Worm (Caenorhabditis elegans): ENCODE measurements around the gene fbxa-25.

fbxa-25 gene

DNA sequence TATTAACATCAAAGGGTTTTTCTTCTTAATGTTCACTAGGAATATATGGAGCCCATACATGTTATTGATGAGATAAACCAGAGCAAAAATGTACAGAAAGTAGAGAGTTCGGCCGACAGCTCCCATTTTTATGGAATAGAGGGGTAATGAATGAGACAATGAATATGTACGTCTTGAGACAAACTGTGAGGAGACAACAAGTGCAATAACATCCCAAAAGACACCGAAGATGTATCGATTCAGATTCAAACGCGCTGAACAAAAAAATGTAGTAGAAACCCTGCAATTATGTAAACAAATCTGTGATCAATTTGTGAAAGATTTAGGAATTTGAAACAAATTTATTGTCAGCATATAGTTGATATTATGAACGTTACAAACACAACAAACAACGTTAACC, 2.2 kb downstream of the fbxa-25 start:
- TF ChIP-seq ztf-22 (GFP tag; optimal IDR thresholded peaks at IDR 0.05) (no peak), ets-4 (GFP tag; optimal IDR thresholded peaks at IDR 0.05) (no peak), K12H6.12 (tag; optimal IDR thresholded peaks at IDR 0.05) (no peak), zim-3 (tag; optimal IDR thresholded peaks at IDR 0.05) (no peak), ceh-79 (tag; optimal IDR thresholded peaks at IDR 0.05) (no peak)

DNA sequence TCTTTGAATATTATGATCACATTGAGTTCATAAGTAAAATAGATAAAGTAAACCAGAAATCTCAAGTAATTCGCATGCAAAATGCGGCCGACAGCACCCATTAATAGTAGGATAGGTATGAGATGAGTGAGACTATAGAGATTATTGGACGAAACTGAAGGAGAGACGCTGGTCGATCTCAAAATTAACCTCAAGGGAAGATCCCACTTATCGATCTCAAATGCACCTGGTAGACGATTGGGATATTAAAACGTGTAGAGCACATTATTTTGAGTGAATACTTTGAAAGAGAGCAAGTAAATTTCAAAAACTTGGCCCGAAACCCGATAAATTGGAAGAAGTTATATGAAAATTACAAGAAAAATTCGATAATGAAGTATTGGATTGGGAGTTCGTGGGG, 3.6 kb downstream of the fbxa-25 start, which contains the start of gene Y82E9BL.6:
Gene Y82E9BL.6, minus strand, starts transcription at position 101 of the 400 bp plus-strand sequence.
- TF ChIP-seq ceh-27 (GFP tag; optimal IDR thresholded peaks at IDR 0.05) (no peak), lin-54 (GFP tag; optimal IDR thresholded peaks at IDR 0.05) (no peak), lin-35 (GFP tag; optimal IDR thresholded peaks at IDR 0.05) (no peak)

DNA sequence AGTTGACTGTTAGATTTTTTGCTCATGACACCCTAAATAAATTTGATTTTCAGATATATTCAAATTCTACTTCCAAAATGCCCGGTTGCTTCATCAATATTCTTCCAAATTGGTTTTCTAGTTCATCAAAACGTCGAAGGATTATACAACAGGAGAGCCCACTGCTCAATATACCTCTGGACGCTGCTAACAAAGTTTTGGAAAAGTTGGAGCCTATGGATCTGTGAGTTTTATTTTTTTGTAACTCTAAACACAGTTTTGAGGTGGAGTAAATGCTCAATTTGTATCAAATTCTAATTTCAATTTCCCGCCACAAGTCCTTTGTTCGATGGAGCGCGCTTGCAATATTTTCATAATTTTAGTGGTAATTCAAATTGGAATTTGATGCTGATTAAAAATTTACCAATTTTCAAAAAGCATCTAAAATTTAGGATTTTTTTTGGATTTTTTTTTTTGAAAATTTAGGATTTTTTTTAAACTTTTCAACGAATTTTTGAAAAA, 6.3 kb downstream of the fbxa-25 start, which contains the start of gene fbxa-27:
Gene fbxa-27, plus strand, starts transcription at position 51 of the 501 bp plus-strand sequence.
- TF ChIP-seq hsf-1 (GFP tag; IDR thresholded peaks at IDR 0.05) (no peak), snpc-1.3 (tag; optimal IDR thresholded peaks at IDR 0.05; ENCODE audit: insufficient read depth) (no peak), let-526 (GFP tag; IDR thresholded peaks at IDR 0.05) (no peak), ztf-28 (GFP tag; IDR thresholded peaks at IDR 0.05) (no peak), tbp1 (GFP tag; optimal IDR thresholded peaks at IDR 0.05) (no peak), zfh-2 (GFP tag; conservative IDR thresholded peaks at IDR 0.05) (no peak), gei-17 (GFP tag; optimal IDR thresholded peaks at IDR 0.05) (no peak), K11D2.4 (GFP tag; IDR thresholded peaks at IDR 0.05) (no peak), lin-40 (tag; optimal IDR thresholded peaks at IDR 0.05) (no peak), lin-35 (GFP tag; optimal IDR thresholded peaks at IDR 0.05) (no peak), ccch-3 (GFP tag; optimal IDR thresholded peaks at IDR 0.05) (no peak), Y67H2A.10 (GFP tag; conservative IDR thresholded peaks at IDR 0.05) (no peak), egl-18 (GFP tag; IDR thresholded peaks at IDR 0.05) (no peak), B0019.2 (GFP tag; conservative IDR thresholded peaks at IDR 0.05) (no peak), F33H1.4 (GFP tag; IDR thresholded peaks at IDR 0.05) (no peak), Y79H2A.3 (GFP tag; conservative IDR thresholded peaks at IDR 0.05) (no peak)

DNA sequence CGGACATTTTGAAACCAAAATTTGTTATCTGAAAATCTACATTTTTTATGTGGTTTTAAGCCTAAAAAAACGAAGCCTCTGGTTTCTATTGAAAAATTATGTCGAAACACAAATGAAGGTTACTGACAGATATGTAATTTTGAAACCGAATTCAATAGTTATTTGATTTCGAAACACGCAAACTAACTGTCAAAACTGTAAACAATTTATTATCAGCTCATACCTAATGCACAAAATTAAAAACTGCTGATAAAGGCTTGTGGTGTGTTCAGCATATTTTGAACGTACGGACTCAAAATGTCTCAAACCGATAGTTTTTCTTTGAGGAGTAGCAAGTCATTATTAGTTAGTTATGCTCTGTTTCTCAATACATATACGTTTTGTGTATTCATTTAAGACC, 6.8 kb downstream of the fbxa-25 start, which contains the start of gene fbxa-26:
Gene fbxa-26, minus strand, starts transcription at position 35 of the 400 bp plus-strand sequence.
- TF ChIP-seq unc-62 (GFP tag; optimal IDR thresholded peaks at IDR 0.05) (peak; percentile 0), cebp-1 (GFP tag; IDR thresholded peaks at IDR 0.05) (peak; percentile 55; the same call in 1 of the 2 replicates), cebp-1 (tag; optimal IDR thresholded peaks at IDR 0.05) (peak; percentile 70), nhr-179 (tag; optimal IDR thresholded peaks at IDR 0.05) (no peak), nhr-80 (tag; optimal IDR thresholded peaks at IDR 0.05) (peak; percentile 55)

DNA sequence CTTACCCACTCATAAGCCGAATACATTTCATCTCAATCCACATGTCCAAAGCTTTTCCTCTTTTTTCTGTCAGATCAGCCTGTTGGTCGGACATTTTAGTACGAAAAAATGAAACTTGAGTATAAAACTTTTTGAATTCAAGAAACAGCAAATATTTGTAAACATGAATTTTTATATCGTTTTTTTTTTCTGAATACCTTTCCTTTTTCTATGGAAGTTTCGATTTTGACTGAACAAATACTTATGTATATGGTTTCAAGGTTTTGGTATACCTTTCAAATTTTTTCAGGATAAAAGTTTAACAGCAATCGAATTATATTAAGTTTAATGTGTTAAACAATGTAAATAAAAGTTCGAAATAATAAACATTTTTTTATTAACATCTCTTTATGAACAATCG, 9.0 kb downstream of the fbxa-25 start, which contains the start of gene fbxa-5:
Gene fbxa-5, minus strand, starts transcription at position 101 of the 400 bp plus-strand sequence.
- TF ChIP-seq cebp-1 (GFP tag; IDR thresholded peaks at IDR 0.05) (no peak), cebp-1 (tag; optimal IDR thresholded peaks at IDR 0.05) (no peak), somi-1 (GFP tag; optimal IDR thresholded peaks at IDR 0.05) (no peak), F57C9.4 (tag; optimal IDR thresholded peaks at IDR 0.05) (no peak), nhr-80 (tag; optimal IDR thresholded peaks at IDR 0.05) (no peak), zim-3 (tag; optimal IDR thresholded peaks at IDR 0.05) (no peak), egrh-3 (GFP tag; IDR thresholded peaks at IDR 0.05) (no peak), lir-1 (GFP tag; conservative IDR thresholded peaks at IDR 0.05) (no peak), C17E4.6 (GFP tag; IDR thresholded peaks at IDR 0.05) (no peak), unc-62 (GFP tag; optimal IDR thresholded peaks at IDR 0.05) (no peak), D2030.7 (GFP tag; IDR thresholded peaks at IDR 0.05) (no peak), snpc-4 (GFP tag; optimal IDR thresholded peaks at IDR 0.05) (no peak), snpc-4 (tag; optimal IDR thresholded peaks at IDR 0.05) (no peak), B0035.1 (tag; optimal IDR thresholded peaks at IDR 0.05) (no peak), nfya-2 (GFP tag; IDR thresholded peaks at IDR 0.05) (no peak), tbp1 (GFP tag; optimal IDR thresholded peaks at IDR 0.05) (no peak), ztf-18 (tag; optimal IDR thresholded peaks at IDR 0.05) (no peak), Y95B8A.8 (GFP tag; IDR thresholded peaks at IDR 0.05) (no peak)
